Fruit fly (Drosophila melanogaster) whole organism, wandering third instar larva: ENCODE results near the gene Polr1B.
A peak's percentile ranks its signal among the peaks of the same experiment; 100 is the strongest.

ENCODE experiments used
- Abd-B ChIP-seq: fragments of >200 bp; optimal IDR thresholded peaks from 2 replicates; lab custom pipeline; 2017; ENCODE audit warnings: missing biosample characterization, missing genetic modification characterization
- CG32264 ChIP-seq: fragments of 200-800 bp; sonication (Bioruptor generic); optimal IDR thresholded peaks from 2 replicates; lab custom pipeline; 2016; ENCODE audit warnings: missing biosample characterization, missing genetic modification characterization
- CG9705 ChIP-seq: fragments of 200-800 bp; sonication (Bioruptor generic); optimal IDR thresholded peaks from 2 replicates; lab custom pipeline; 2018; ENCODE audit warnings: missing biosample characterization, mild to moderate bottlenecking, missing genetic modification characterization
- CrebA ChIP-seq: fragments of 200-800 bp; sonication (Bioruptor generic); optimal IDR thresholded peaks from 2 replicates; lab custom pipeline; 2016; ENCODE audit warnings: missing biosample characterization, mild to moderate bottlenecking, missing genetic modification characterization, borderline replicate concordance
- Dfd ChIP-seq: fragments of >200 bp; optimal IDR thresholded peaks from 2 replicates; lab custom pipeline; 2017; ENCODE audit warnings: missing biosample characterization, missing genetic modification characterization
- Dif ChIP-seq: fragments of 200-275, 200-300 bp; sonication (Bioruptor generic); optimal IDR thresholded peaks from 2 replicates; lab custom pipeline; 2018; ENCODE audit warnings: missing biosample characterization, missing genetic modification characterization; ENCODE audit not compliant: partially characterized antibody
- GATAd ChIP-seq: sonication (Bioruptor generic); optimal IDR thresholded peaks from 2 replicates; lab custom pipeline; 2016; ENCODE audit warnings: missing biosample characterization, missing genetic modification characterization
- HLH106 ChIP-seq: fragments of 200-800 bp; optimal IDR thresholded peaks from 3 replicates; lab custom pipeline; 2019; ENCODE audit warnings: missing biosample characterization, mild to moderate bottlenecking, missing genetic modification characterization, moderate library complexity
- Hnf4 ChIP-seq: fragments of 200-800 bp; sonication (Bioruptor generic); optimal IDR thresholded peaks from 2 replicates; lab custom pipeline; 2016; ENCODE audit warnings: missing biosample characterization, mild to moderate bottlenecking, missing genetic modification characterization
- Hr78 ChIP-seq: fragments of >200 bp; optimal IDR thresholded peaks from 2 replicates; lab custom pipeline; 2017; ENCODE audit warnings: missing biosample characterization, missing genetic modification characterization
- Hr83 ChIP-seq: fragments of 200-300 bp; sonication (Bioruptor generic); optimal IDR thresholded peaks from 2 replicates; lab custom pipeline; 2016; ENCODE audit warnings: missing biosample characterization, mild to moderate bottlenecking, missing genetic modification characterization, moderate library complexity; ENCODE audit not compliant: poor library complexity, severe bottlenecking
- Jra ChIP-seq: sonication (Bioruptor generic); optimal IDR thresholded peaks from 2 replicates; lab custom pipeline; 2016; ENCODE audit warnings: missing biosample characterization, missing genetic modification characterization
- Mio ChIP-seq: sonication (Bioruptor generic); optimal IDR thresholded peaks from 2 replicates; lab custom pipeline; 2016; ENCODE audit warnings: missing biosample characterization, missing genetic modification characterization
- Myc ChIP-seq: fragments of >200 bp; optimal IDR thresholded peaks from 2 replicates; lab custom pipeline; 2017
- N ChIP-seq: fragments of >200 bp; optimal IDR thresholded peaks from 2 replicates; lab custom pipeline; 2018; ENCODE audit warnings: missing biosample characterization, missing external identifiers, missing genetic modification characterization
- OdsH ChIP-seq: fragments of 200-800 bp; sonication (Bioruptor generic); optimal IDR thresholded peaks from 2 replicates; lab custom pipeline; 2016; ENCODE audit warnings: missing biosample characterization, mild to moderate bottlenecking, missing genetic modification characterization
- Rel ChIP-seq, 2 experiments: fragments of 200-800 bp; sonication (Bioruptor generic) in 1 of 2; optimal IDR thresholded peaks; 2 replicates in 1 of 2; 3 replicates in 1 of 2; lab custom pipeline; 2016 to 2019; ENCODE audit warnings: mild to moderate bottlenecking in 2 of 2, missing biosample characterization in 2 of 2, missing genetic modification characterization in 2 of 2, moderate library complexity in 1 of 2
- Sp1 ChIP-seq: fragments of 200-800 bp; sonication (Bioruptor generic); optimal IDR thresholded peaks from 3 replicates; lab custom pipeline; 2019; ENCODE audit warnings: missing biosample characterization, mild to moderate bottlenecking, missing genetic modification characterization, moderate library complexity
- Vsx2 ChIP-seq: fragments of 200-300, 225-300 bp; sonication (Bioruptor generic); optimal IDR thresholded peaks from 2 replicates; lab custom pipeline; 2018; ENCODE audit warnings: missing biosample characterization, missing genetic modification characterization; ENCODE audit not compliant: partially characterized antibody
- br ChIP-seq: fragments of 200-800 bp; sonication (Bioruptor generic); optimal IDR thresholded peaks from 2 replicates; lab custom pipeline; 2016; ENCODE audit warnings: missing biosample characterization, missing genetic modification characterization
- brk ChIP-seq: fragments of 200-800 bp; sonication (Bioruptor generic); optimal IDR thresholded peaks from 2 replicates; lab custom pipeline; 2016; ENCODE audit warnings: missing biosample characterization, mild to moderate bottlenecking, missing genetic modification characterization
- dl ChIP-seq, 2 experiments: fragments of 175-275, 200-275 bp in 1 of 2; fragments of 200-275 bp in 1 of 2; sonication (Bioruptor generic); optimal IDR thresholded peaks; lab custom pipeline; 2018; ENCODE audit warnings: mild to moderate bottlenecking in 2 of 2, missing biosample characterization in 2 of 2, missing genetic modification characterization in 2 of 2, moderate library complexity in 2 of 2; ENCODE audit not compliant: partially characterized antibody in 2 of 2, insufficient read depth in 1 of 2
- dmrt93B ChIP-seq: fragments of 200-800 bp; sonication (Bioruptor generic); optimal IDR thresholded peaks from 2 replicates; lab custom pipeline; 2018; ENCODE audit warnings: missing biosample characterization, mild to moderate bottlenecking, missing genetic modification characterization
- dsf ChIP-seq: sonication (Bioruptor generic); optimal IDR thresholded peaks from 2 replicates; lab custom pipeline; 2016; ENCODE audit warnings: missing biosample characterization, missing genetic modification characterization, borderline replicate concordance
- ey ChIP-seq: fragments of 200-800 bp; sonication (Bioruptor generic); optimal IDR thresholded peaks from 2 replicates; lab custom pipeline; 2016; ENCODE audit warnings: missing biosample characterization, missing genetic modification characterization
- foxo ChIP-seq, 2 experiments: fragments of 200-800 bp; sonication (Bioruptor generic); optimal IDR thresholded peaks; 2 replicates in 1 of 2; 3 replicates in 1 of 2; lab custom pipeline; 2016 to 2017; ENCODE audit warnings: missing biosample characterization in 2 of 2, missing genetic modification characterization in 2 of 2
- fru ChIP-seq: fragments of 200-800 bp; sonication (Bioruptor generic); optimal IDR thresholded peaks from 3 replicates; lab custom pipeline; 2016; ENCODE audit warnings: missing biosample characterization, mild to moderate bottlenecking, missing genetic modification characterization
- h ChIP-seq: fragments of 200-800 bp; sonication (Bioruptor generic); optimal IDR thresholded peaks from 3 replicates; lab custom pipeline; 2016; ENCODE audit warnings: missing biosample characterization, mild to moderate bottlenecking, missing genetic modification characterization
- jim ChIP-seq: fragments of 175-275, 200-325 bp; sonication (Bioruptor generic); optimal IDR thresholded peaks from 2 replicates; lab custom pipeline; 2016; ENCODE audit warnings: missing biosample characterization, mild to moderate bottlenecking, missing genetic modification characterization
- lola ChIP-seq: fragments of >200 bp; optimal IDR thresholded peaks from 2 replicates; lab custom pipeline; 2017; ENCODE audit warnings: missing biosample characterization, missing genetic modification characterization
- pan ChIP-seq: fragments of >200 bp; optimal IDR thresholded peaks from 2 replicates; lab custom pipeline; 2017
- psq ChIP-seq: fragments of 200-800 bp; sonication (Bioruptor generic); optimal IDR thresholded peaks from 3 replicates; lab custom pipeline; 2017; ENCODE audit warnings: missing biosample characterization, mild to moderate bottlenecking, missing genetic modification characterization, moderate library complexity
- rgr ChIP-seq: fragments of 200-800 bp; sonication (Bioruptor generic); optimal IDR thresholded peaks from 3 replicates; lab custom pipeline; 2016; ENCODE audit warnings: missing biosample characterization, mild to moderate bottlenecking, missing genetic modification characterization
- sage ChIP-seq: fragments of 200-800 bp; sonication (Bioruptor generic); optimal IDR thresholded peaks from 2 replicates; lab custom pipeline; 2016; ENCODE audit warnings: missing biosample characterization, mild to moderate bottlenecking, missing genetic modification characterization
- sv ChIP-seq: fragments of 200-800 bp; sonication (Bioruptor generic); optimal IDR thresholded peaks from 3 replicates; lab custom pipeline; 2016; ENCODE audit warnings: missing biosample characterization, missing genetic modification characterization
- tai ChIP-seq: sonication (Bioruptor generic); optimal IDR thresholded peaks from 2 replicates; lab custom pipeline; 2016; ENCODE audit warnings: missing biosample characterization, missing genetic modification characterization
- usp ChIP-seq: fragments of >200 bp; optimal IDR thresholded peaks from 2 replicates; lab custom pipeline; 2017; ENCODE audit warnings: missing biosample characterization, missing genetic modification characterization
- woc ChIP-seq: sonication (Bioruptor generic); optimal IDR thresholded peaks from 2 replicates; lab custom pipeline; 2016; ENCODE audit warnings: missing biosample characterization, mild to moderate bottlenecking, missing genetic modification characterization

Gene Polr1B

dm6 chr2L:426449-426848 is 22.4 kb downstream of the Polr1B start:
- TF ChIP-seq Rel (GFP tag; optimal IDR thresholded peaks at IDR 0.05; lab: Kevin White, UChicago) (no peak), Rel (tag; optimal IDR thresholded peaks at IDR 0.05; lab: Kevin White, UChicago) (peak; percentile 90), br (no peak), woc (GFP tag; lab: Kevin White, UChicago) (no peak)

- TF ChIP-seq Jra (GFP tag; lab: Kevin White, UChicago) (peak; percentile 90), dl (GFP tag; optimal IDR thresholded peaks at IDR 0.05; lab: Kevin White, UChicago; ENCODE audit: insufficient read depth in 1 of 2, partially characterized antibody in 2 of 2) (no peak), pan (no peak), HLH106 (tag; lab: Kevin White, UChicago) (peak; percentile 81), Hr78 (GFP tag; lab: Kevin White, UChicago) (no peak), br (peak; percentile 97), CrebA (GFP tag; lab: Kevin White, UChicago) (no peak), CG9705 (peak; percentile 86), jim (no peak), Dfd (GFP tag; lab: Kevin White, UChicago) (no peak), dmrt93B (GFP tag; lab: Kevin White, UChicago) (peak; percentile 85), N (GFP tag; lab: Kevin White, UChicago) (no peak), ey (peak; percentile 95), Vsx2 (GFP tag; lab: Kevin White, UChicago) (no peak), Dif (GFP tag; lab: Kevin White, UChicago) (no peak), usp (GFP tag; lab: Kevin White, UChicago) (no peak), Rel (GFP tag; optimal IDR thresholded peaks at IDR 0.05; lab: Kevin White, UChicago) (peak; percentile 68), Rel (tag; optimal IDR thresholded peaks at IDR 0.05; lab: Kevin White, UChicago) (peak; percentile 30), GATAd (no peak), h (peak; percentile 94), Abd-B (no peak), dsf (peak; percentile 72), Hnf4 (GFP tag; lab: Kevin White, UChicago) (peak; percentile 96), CG32264 (GFP tag; lab: Kevin White, UChicago) (peak; percentile 77), rgr (GFP tag; lab: Kevin White, UChicago) (peak; percentile 93), psq (GFP tag; lab: Kevin White, UChicago) (peak; percentile 96), woc (GFP tag; lab: Kevin White, UChicago) (peak; percentile 95), tai (GFP tag; lab: Kevin White, UChicago) (no peak), foxo (GFP tag; optimal IDR thresholded peaks at IDR 0.05; lab: Kevin White, UChicago) (peak; percentile 74 to 95), Myc (lab: Kevin White, UChicago) (no peak), sv (GFP tag; lab: Kevin White, UChicago) (no peak), lola (no peak), Hr83 (GFP tag; lab: Kevin White, UChicago) (peak; percentile 4), Sp1 (GFP tag; lab: Kevin White, UChicago) (peak; percentile 94), sage (GFP tag; lab: Kevin White, UChicago) (peak; percentile 92), Mio (GFP tag; lab: Kevin White, UChicago) (peak; percentile 64), fru (peak; percentile 95), brk (GFP tag; lab: Kevin White, UChicago) (peak; percentile 92), OdsH (peak; percentile 96)
- TF ChIP-seq, all 38 proteins: peak for 22
Observed at dm6 chr2L:427338-428234, 23.5 kb downstream of the Polr1B start.
